Fruit fly (Drosophila melanogaster) whole organism: ENCODE measurements around the gene CG33688.

Experiments used
- CG8478 ChIP-seq: fragments of >200 bp; optimal IDR thresholded peaks from 2 replicates; lab custom pipeline; 2018; ENCODE audit warnings: inconsistent platforms
- Dll ChIP-seq: fragments of >200 bp; optimal IDR thresholded peaks from 2 replicates; lab custom pipeline; 2017
- pan ChIP-seq: fragments of >200 bp; optimal IDR thresholded peaks from 2 replicates; lab custom pipeline; 2017
- psq ChIP-seq: fragments of >200 bp; optimal IDR thresholded peaks from 2 replicates; lab custom pipeline; 2017
- usp ChIP-seq: fragments of >200 bp; optimal IDR thresholded peaks from 2 replicates; lab custom pipeline; 2017; ENCODE audit warnings: missing biosample characterization, missing genetic modification characterization, mixed read lengths

DNA sequence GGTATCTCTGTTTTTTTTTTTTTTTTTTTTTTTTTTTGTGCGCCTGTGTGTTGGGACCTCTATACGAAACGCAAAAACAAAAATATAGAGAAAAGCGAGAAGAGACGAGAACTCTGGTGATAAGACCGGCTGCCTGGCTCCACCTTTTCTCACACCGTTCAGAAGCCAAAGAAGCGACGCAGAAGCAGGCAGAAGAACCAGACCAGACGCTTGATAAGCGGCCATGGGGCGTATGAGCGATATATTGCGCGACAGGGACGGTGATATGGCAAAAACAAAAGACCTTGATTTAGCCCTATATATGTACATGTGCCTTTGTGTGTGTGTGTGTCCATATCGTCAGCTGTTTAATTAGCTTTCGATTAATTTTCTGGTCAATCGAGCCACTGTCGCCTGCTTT lies 37.9 kb upstream of the CG33688 start:
- no peak for TF ChIP-seq usp
- TF ChIP-seq pan (lab: Kevin White, UChicago) = no peak
- no peak for TF ChIP-seq psq
- no peak for TF ChIP-seq CG8478
- no peak for TF ChIP-seq Dll (lab: Kevin White, UChicago)
